Fruit fly (Drosophila melanogaster): ENCODE measurements around the gene CG17294.

CG17294 gene

DNA sequence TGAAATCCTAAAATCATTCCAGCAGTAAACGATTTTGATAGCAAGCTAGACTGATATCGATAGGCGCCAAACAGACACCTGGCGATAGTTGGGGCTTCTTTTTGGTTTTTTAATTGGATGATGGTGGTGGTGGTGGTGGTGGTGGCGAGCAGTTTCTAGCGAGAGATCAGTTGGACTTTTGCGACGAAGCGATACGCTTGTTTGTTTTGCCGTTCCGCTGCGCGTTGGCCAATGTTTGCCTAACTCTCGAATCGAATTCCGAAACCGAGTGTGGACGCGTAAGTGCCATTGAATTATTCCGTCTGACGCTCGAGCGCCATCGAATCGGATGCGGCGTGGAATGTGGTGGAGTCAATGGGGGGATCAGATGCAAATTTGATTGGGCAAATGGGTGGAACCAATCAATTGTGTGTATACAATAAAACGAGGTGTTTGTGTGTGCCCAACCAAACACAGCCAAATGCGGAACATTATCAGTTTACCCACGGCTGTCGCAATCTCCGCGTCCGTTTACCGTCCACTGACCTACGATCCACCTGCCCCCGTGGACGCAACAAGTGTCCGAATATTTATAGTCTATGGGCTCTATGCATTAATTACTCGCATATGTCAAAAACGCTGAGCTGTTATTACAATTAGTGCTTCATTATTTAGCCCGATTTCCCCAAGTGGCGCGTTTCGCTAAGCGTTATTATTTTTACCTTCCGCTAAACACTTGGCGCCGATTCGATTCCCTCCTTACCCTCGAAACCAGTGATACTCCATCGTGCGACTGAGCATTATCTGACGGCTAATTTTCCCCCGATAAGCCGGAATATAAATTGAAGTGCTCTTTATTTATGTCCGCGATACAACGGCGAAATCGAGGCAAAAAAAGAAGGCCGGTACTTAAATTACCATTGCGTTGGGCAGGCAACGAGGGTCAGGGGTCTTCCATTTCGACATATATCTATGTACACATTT lies 6.2 kb upstream of the CG17294 start, which contains the start of gene CG17292:
CG17292 (plus strand) TSS at position 91 of the 963 bp plus-strand sequence.
- TF ChIP-seq CG8478 (optimal IDR thresholded peaks at IDR 0.05) (no peak), psq (optimal IDR thresholded peaks at IDR 0.05) (no peak), Dll (optimal IDR thresholded peaks at IDR 0.05) (no peak), usp (GFP tag; optimal IDR thresholded peaks at IDR 0.05) (no peak), pan (optimal IDR thresholded peaks at IDR 0.05) (no peak), EcR (GFP tag; optimal IDR thresholded peaks at IDR 0.05) (no peak)

DNA sequence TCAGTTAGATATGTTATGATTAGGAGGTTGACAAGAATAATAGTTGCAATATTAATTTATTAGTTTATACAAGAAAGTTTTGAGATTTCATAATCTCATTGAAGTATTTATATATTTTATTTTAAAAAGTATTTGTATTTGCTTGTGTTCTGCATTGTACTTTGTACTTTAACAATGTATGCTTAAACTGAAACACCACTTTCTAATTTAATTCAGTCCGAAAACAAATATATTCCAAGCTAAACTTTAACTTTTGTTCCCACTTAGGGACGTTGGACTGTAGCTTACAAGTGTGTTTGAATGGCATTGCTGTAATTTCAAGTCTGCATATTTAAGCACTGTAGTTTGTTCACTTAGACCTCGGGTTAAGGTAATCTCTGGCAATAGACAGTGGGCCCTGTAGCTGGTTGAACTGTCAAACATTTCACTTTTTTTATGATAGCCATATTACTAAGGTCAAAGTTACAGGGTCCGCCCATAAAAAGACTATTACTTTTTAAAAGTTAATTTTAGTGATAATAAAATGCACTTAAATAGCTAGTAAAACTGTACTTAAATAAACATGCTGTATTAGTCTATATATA lies 5.4 kb upstream of the CG17294 start:
- TF ChIP-seq pan (optimal IDR thresholded peaks at IDR 0.05): no peak
- no peak for TF ChIP-seq psq (optimal IDR thresholded peaks at IDR 0.05)
- no peak for TF ChIP-seq Dll (optimal IDR thresholded peaks at IDR 0.05)
- no peak for TF ChIP-seq CG8478 (optimal IDR thresholded peaks at IDR 0.05)
- TF ChIP-seq EcR (GFP tag; optimal IDR thresholded peaks at IDR 0.05): no peak
- TF ChIP-seq usp (GFP tag; optimal IDR thresholded peaks at IDR 0.05): no peak

DNA sequence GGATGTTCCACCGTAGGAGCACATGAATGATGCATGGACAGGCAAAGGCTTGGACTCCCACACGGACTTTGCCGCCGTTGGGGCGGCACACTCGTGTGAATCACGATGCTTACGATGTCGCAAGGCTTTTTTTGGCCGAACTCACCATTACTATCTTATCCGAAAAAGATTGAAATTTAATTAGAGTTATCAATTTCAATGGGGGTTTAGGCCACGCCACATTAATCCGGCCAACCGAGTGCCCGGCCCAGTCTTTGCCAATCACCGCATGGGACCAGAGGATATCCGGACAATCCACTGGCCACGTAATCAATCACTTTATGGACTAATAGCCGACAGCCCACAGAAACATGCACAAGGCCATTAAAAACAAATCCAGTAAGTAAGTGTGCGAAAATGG lies 4.6 kb upstream of the CG17294 start:
- TF ChIP-seq pan (optimal IDR thresholded peaks at IDR 0.05): no peak
- TF ChIP-seq EcR (GFP tag; optimal IDR thresholded peaks at IDR 0.05): no peak
- TF ChIP-seq Dll (optimal IDR thresholded peaks at IDR 0.05): no peak
- no peak for TF ChIP-seq usp (GFP tag; optimal IDR thresholded peaks at IDR 0.05)
- TF ChIP-seq CG8478 (optimal IDR thresholded peaks at IDR 0.05): no peak
- no peak for TF ChIP-seq psq (optimal IDR thresholded peaks at IDR 0.05)

DNA sequence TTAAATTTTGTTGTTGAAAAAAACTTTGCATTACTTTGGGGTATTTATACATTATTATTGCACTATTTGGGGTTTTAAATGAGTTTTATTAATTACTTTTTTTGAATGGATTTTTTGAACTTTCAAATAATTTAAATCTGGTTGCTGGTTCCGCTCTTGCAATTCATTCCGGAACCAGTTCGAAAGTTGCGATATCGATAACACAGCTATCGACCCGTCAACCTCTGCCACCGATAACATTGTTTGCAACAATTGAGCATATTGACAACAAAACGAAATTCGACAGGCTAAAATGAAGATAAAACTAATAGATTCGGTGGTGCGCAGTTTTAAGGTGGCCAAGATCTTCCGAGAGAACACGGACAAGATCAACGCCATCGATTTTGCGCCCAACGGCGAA lies 2.6 kb upstream of the CG17294 start, which contains the start of gene Wdr82:
Wdr82 (plus strand) TSS at position 227 of the 400 bp plus-strand sequence.
- TF ChIP-seq usp (GFP tag; optimal IDR thresholded peaks at IDR 0.05): no peak
- TF ChIP-seq CG8478 (optimal IDR thresholded peaks at IDR 0.05): no peak
- TF ChIP-seq pan (optimal IDR thresholded peaks at IDR 0.05): no peak
- no peak for TF ChIP-seq EcR (GFP tag; optimal IDR thresholded peaks at IDR 0.05)
- no peak for TF ChIP-seq psq (optimal IDR thresholded peaks at IDR 0.05)
- no peak for TF ChIP-seq Dll (optimal IDR thresholded peaks at IDR 0.05)

DNA sequence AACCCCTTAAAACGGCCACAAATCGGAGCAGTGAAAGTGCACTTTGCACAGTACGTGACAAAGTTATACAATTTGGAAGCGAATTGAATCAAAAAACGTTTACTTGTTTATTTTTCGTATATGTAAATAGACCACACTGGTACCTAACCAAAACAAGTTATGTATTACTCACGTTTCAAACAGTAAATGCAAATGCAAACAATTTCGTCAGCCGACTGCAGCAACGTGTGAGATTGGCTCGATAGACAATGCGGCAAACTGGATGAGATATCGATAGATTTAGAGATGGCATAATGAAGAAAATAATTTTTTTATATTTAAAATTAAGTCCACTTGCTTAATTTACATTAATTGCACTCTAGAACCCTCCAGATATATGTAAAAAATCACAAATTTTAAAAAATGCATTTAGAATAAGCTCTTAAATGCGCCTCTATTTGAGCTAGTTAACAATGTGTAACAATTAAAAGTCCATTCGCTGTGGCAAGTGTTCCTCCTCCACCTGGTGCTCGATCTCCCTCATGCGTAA lies 4.7 kb downstream of the CG17294 start, which contains the start of gene AlaRS:
AlaRS (minus strand) TSS at position 257 of the 529 bp plus-strand sequence.
- TF ChIP-seq usp (GFP tag; optimal IDR thresholded peaks at IDR 0.05) (no peak), CG8478 (optimal IDR thresholded peaks at IDR 0.05) (no peak), Dll (optimal IDR thresholded peaks at IDR 0.05) (no peak), EcR (GFP tag; optimal IDR thresholded peaks at IDR 0.05) (no peak), pan (optimal IDR thresholded peaks at IDR 0.05) (no peak), psq (optimal IDR thresholded peaks at IDR 0.05) (no peak)

DNA sequence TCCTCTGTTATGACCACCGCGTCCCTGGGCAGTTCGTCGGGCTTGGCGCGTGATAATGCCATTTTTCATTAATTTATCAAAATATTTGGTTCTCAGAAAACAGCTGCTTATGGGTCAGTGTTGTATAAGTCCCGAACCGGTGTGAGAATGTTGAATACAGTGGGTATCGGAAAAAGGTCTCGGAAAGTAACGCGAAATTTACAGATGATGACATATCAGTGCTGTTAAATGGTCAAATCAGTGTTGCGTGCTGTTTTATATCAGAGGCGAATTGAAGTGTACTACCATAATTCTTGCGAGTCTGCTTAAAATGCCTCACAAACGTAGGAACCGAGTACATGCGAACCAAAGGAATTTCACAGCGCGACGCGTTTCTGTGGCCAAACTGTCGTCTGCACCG lies 5.8 kb downstream of the CG17294 start, which contains the start of the genes CG13392 and Rcd4:
CG13392 (minus strand) TSS at position 162 of the 400 bp plus-strand sequence.
Rcd4 (plus strand) TSS at position 216 of the 400 bp plus-strand sequence.
- TF ChIP-seq pan (optimal IDR thresholded peaks at IDR 0.05) (no peak), Dll (optimal IDR thresholded peaks at IDR 0.05) (no peak), usp (GFP tag; optimal IDR thresholded peaks at IDR 0.05) (no peak), psq (optimal IDR thresholded peaks at IDR 0.05) (no peak), CG8478 (optimal IDR thresholded peaks at IDR 0.05) (no peak), EcR (GFP tag; optimal IDR thresholded peaks at IDR 0.05) (no peak)

DNA sequence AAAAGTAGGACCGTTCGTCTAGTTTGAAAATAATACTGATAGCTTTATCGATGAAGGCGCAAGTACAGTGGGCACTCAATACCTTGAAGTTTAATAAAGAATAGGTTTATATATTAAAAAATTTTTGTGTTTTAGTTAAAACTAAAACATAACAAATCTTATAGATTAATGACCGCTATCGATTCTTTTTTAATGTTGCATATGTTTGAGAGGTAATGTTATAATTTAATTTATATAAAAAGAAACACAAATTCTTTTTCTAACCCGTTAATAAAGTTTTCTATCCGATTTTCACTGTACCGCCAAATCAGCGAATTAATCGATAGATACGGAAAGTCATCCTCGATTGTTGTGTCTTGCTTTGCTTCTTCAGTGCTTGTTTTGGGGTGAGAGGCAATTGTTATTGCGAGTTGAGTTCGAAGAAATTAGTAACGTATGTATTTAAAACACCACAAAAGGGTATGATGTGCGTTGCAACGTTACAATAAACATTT lies 7.3 kb downstream of the CG17294 start, which contains the start of the genes Dad1 and CG13384:
Dad1 (minus strand) TSS at position 30 of the 494 bp plus-strand sequence.
CG13384 (plus strand) TSS at position 348 of the 494 bp plus-strand sequence.
- no peak for TF ChIP-seq EcR (GFP tag; optimal IDR thresholded peaks at IDR 0.05)
- no peak for TF ChIP-seq Dll (optimal IDR thresholded peaks at IDR 0.05)
- no peak for TF ChIP-seq CG8478 (optimal IDR thresholded peaks at IDR 0.05)
- TF ChIP-seq psq (optimal IDR thresholded peaks at IDR 0.05): no peak
- no peak for TF ChIP-seq usp (GFP tag; optimal IDR thresholded peaks at IDR 0.05)
- no peak for TF ChIP-seq pan (optimal IDR thresholded peaks at IDR 0.05)

DNA sequence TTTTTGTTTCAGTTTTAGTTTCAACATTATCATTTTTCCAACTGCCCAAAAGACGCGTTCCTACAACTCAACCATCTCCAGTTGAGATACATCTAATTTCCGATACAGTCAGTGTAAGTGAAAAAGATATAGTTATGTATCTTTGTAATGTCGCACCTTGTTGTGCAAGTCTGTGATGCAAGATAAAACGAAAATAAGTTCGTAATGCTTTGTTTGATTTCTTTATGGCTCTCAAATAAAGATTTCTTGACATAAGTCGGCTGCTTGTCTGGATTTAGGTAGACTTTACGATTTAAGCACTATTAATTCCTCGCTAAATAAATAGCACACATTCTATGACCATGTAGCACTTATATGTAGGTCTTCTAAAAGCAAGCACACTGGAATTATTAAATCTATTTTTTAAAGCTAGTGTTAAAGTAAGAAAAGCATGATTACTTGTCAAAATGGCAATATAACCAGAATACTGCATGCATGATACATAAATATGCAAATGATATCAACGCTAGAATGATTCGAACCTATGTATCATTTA lies 8.2 kb downstream of the CG17294 start:
- TF ChIP-seq EcR (GFP tag; optimal IDR thresholded peaks at IDR 0.05) (no peak), psq (optimal IDR thresholded peaks at IDR 0.05) (no peak), CG8478 (optimal IDR thresholded peaks at IDR 0.05) (no peak), usp (GFP tag; optimal IDR thresholded peaks at IDR 0.05) (no peak), Dll (optimal IDR thresholded peaks at IDR 0.05) (no peak), pan (optimal IDR thresholded peaks at IDR 0.05) (no peak)

DNA sequence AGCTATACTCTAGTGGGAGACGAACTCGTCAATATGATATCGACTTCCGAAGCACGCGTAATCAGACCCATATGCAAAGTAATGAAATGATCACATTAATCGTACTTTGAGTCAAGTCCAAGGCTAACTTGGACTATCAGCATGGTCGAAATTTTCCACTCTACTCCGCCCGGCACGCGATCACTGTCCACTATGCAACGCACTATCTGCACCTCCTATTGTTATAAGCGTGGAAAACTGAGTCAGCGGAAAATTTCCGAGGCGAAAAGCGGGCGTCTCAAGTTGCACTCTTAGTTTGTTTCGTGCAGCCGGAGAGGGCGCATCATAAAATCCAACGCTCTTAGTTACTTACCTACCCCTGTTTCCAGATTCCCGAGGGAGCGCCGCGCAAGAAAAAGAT lies 9.0 kb downstream of the CG17294 start:
- TF ChIP-seq EcR (GFP tag; optimal IDR thresholded peaks at IDR 0.05): no peak

DNA sequence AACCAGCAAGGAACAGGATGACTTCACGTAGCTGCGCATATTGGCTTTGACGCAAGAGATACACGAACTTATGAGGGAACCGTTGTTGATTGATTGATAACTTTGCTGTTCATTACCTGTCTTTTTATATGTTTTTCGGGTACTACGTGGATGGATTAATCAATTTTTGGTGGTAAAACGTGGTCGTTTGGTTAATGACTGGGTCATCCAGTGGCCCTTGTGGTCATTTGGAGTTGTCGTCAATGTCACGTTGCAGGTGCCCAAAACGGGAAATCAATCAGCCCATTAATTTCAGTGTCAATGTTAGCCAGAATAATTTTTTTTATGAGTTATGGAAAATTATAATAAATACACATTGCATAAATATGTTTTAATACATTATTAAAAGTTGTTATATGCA lies 12.4 kb downstream of the CG17294 start, which contains the start of gene CG42819:
CG42819 (minus strand) TSS at position 101 of the 400 bp plus-strand sequence.
- TF ChIP-seq EcR (GFP tag; optimal IDR thresholded peaks at IDR 0.05) (no peak), psq (optimal IDR thresholded peaks at IDR 0.05) (no peak), usp (GFP tag; optimal IDR thresholded peaks at IDR 0.05) (no peak), pan (optimal IDR thresholded peaks at IDR 0.05) (no peak), CG8478 (optimal IDR thresholded peaks at IDR 0.05) (no peak), Dll (optimal IDR thresholded peaks at IDR 0.05) (no peak)

DNA sequence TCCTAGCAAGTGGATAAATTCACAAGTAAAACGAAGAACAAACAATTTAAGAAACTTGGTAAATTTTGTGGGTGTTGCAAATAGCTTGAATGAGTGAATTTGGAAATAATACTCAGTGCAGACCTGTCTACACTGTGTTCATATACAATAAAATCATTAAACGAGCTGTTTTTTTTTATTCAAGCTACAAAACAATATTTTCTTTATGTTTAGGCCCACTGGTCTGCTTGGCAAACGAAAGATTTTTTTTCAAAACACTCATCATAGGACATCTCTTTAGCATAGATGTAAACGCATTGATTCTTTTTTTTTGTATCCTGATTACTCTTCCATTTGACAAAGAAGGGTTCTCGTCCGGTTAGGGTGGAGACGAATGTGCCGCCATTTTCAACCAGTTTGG lies 15.5 kb downstream of the CG17294 start, which contains the start of gene CG42820:
CG42820 (minus strand) TSS at position 101 of the 400 bp plus-strand sequence.
- TF ChIP-seq psq (optimal IDR thresholded peaks at IDR 0.05): no peak

Data from whole organism.